Fruit fly (Drosophila melanogaster): ENCODE measurements around the gene CG34367.
A peak's percentile ranks its signal among the peaks of the same experiment; 100 is the strongest.

Gene CG34367

DNA sequence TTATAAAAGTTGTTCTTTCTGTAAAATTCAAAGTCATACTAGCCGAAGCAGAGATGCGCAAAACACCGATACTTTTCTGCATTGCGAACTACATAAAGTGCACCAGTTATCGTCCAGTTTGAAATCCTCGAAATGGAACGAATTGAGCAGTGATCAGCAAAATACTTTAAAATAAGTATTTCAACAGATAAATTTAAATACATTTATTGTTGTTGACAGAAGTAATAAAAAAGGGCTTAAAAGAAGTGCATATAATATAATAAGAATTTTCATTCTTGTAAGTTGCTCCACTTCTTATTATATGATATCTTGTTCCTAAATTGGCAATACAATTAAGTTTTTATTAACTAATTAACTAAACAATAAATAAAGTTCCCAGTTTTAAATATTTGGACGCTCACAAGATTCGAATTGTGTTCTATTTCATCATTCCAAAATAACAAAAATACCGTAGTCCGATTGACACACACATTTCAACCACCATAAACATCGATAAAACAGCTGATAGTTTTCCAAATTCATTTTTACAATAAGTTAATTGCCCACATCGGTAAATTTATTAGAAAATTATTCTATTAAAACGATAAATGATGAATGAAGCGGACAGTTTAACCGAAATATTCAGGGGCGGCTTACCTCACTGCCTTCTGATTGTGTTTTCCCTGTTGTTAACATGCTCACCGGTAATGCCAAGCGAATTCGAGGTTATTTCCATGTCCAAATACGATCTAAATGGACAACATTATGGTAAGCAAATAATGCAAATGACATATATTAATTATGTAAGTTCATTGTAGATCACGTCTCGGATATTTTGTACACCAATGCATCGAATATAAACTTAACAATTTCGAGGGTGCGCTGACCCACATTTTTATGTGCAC is 39.1 kb downstream of the CG34367 start, which contains the start of the genes Usp14 and CG4972 (continued):
- no peak for TF ChIP-seq caup (GFP tag; optimal IDR thresholded peaks at IDR 0.05; ENCODE audit: severe bottlenecking)
- 0 out of 2 replicates have a peak, but pooled peaks have one; percentile 9 for TF ChIP-seq CG42726 (GFP tag; IDR thresholded peaks at IDR 0.05; ENCODE audit: partially characterized antibody)
- no peak for TF ChIP-seq NK7.1 (GFP tag; optimal IDR thresholded peaks at IDR 0.05)
- no peak for TF ChIP-seq luna (GFP tag; optimal IDR thresholded peaks at IDR 0.05)
- TF ChIP-seq CG9727 (GFP tag; optimal IDR thresholded peaks at IDR 0.05): no peak
- peak; percentile 83 for TF ChIP-seq ssp (GFP tag; IDR thresholded peaks at IDR 0.05)
- TF ChIP-seq CG10274 (GFP tag; optimal IDR thresholded peaks at IDR 0.05): no peak
- no peak for TF ChIP-seq lbe (GFP tag; optimal IDR thresholded peaks at IDR 0.05)
- TF ChIP-seq chm (GFP tag; IDR thresholded peaks at IDR 0.05): no peak
- TF ChIP-seq CG12391 (tag; optimal IDR thresholded peaks at IDR 0.05): peak; percentile 38

DNA sequence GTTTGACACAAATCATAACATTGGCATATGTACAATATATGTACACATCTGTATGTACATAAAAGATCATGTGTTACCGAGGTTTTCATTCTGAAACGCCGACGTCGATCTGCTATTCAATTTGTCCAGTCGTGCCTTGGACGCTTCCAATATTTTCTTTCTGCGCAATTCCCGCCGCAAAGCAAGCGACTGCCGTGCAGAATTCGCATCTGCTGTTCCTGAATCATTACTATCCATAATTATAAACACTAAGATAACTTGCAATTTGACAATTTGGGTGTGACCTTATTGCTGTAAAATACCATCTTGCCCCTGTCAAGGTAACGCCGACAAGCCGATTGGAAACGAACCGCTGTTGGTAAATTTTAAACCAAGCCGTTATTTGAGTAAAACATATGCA is 41.9 kb downstream of the CG34367 start:
- TF ChIP-seq unc-4 (GFP tag; IDR thresholded peaks at IDR 0.05; ENCODE audit: partially characterized antibody): peak; percentile 38; the same call in 1 of the 2 replicates
- no peak for TF ChIP-seq CG10147 (GFP tag; optimal IDR thresholded peaks at IDR 0.05)
- TF ChIP-seq amos (GFP tag; IDR thresholded peaks at IDR 0.05; ENCODE audit: partially characterized antibody): peak; percentile 27; the same call in 1 of the 2 replicates
- TF ChIP-seq CG13296 (GFP tag; optimal IDR thresholded peaks at IDR 0.05): peak; percentile 2
- TF ChIP-seq Ets97D (GFP tag; optimal IDR thresholded peaks at IDR 0.05): peak; percentile 38
- TF ChIP-seq CG8290 (GFP tag; optimal IDR thresholded peaks at IDR 0.05): no peak
- peak in 1 of 2 experiments; percentile 4 for TF ChIP-seq CG8290 (tag; optimal IDR thresholded peaks at IDR 0.05)
- TF ChIP-seq tna (GFP tag; IDR thresholded peaks at IDR 0.05; ENCODE audit: partially characterized antibody): no peak
- no peak for TF ChIP-seq D19A (tag; optimal IDR thresholded peaks at IDR 0.05)
- peak; percentile 90 for TF ChIP-seq Myb (GFP tag; optimal IDR thresholded peaks at IDR 0.05)
- TF ChIP-seq E2f2 (GFP tag; IDR thresholded peaks at IDR 0.05): peak; percentile 31
- TF ChIP-seq phol (tag; optimal IDR thresholded peaks at IDR 0.05): peak; percentile 21
- peak; percentile 52 for TF ChIP-seq BEAF-32 (GFP tag; optimal IDR thresholded peaks at IDR 0.05)
- no peak for TF ChIP-seq CG17385 (GFP tag; optimal IDR thresholded peaks at IDR 0.05)
- TF ChIP-seq nmo (GFP tag; optimal IDR thresholded peaks at IDR 0.05): peak; percentile 9
- TF ChIP-seq CG6813 (GFP tag; optimal IDR thresholded peaks at IDR 0.05): no peak
- peak; percentile 28 for TF ChIP-seq Sin3A (optimal IDR thresholded peaks at IDR 0.05)
- 0 out of 3 replicates have a peak, but pooled peaks have one; percentile 36 for TF ChIP-seq CG6791 (GFP tag; IDR thresholded peaks at IDR 0.05; ENCODE audit: partially characterized antibody)
- TF ChIP-seq Elba2 (GFP tag; optimal IDR thresholded peaks at IDR 0.05): peak; percentile 27
- TF ChIP-seq CG30020 (tag; optimal IDR thresholded peaks at IDR 0.05): peak; percentile 97
- TF ChIP-seq CG14710 (tag; optimal IDR thresholded peaks at IDR 0.05): peak; percentile 23
- TF ChIP-seq YL-1 (GFP tag; optimal IDR thresholded peaks at IDR 0.05): peak; percentile 21
- TF ChIP-seq CG16815 (GFP tag; optimal IDR thresholded peaks at IDR 0.05): no peak
- TF ChIP-seq MBD-R2 (GFP tag; IDR thresholded peaks at IDR 0.05): peak; percentile 65
- peak; percentile 83 for TF ChIP-seq MESR4 (GFP tag; optimal IDR thresholded peaks at IDR 0.05)
- 0 out of 4 replicates have a peak, but pooled peaks have one; percentile 50 for TF ChIP-seq chinmo (GFP tag; IDR thresholded peaks at IDR 0.05; ENCODE audit: partially characterized antibody)
- peak; percentile 69 for TF ChIP-seq CG9797 (GFP tag; optimal IDR thresholded peaks at IDR 0.05)
- TF ChIP-seq CG2712 (tag; optimal IDR thresholded peaks at IDR 0.05): peak; percentile 7
- TF ChIP-seq hb (GFP tag; IDR thresholded peaks at IDR 0.05; ENCODE audit: partially characterized antibody): no peak
- peak in 1 of 2 experiments; percentile 60 for TF ChIP-seq crp (GFP tag; optimal IDR thresholded peaks at IDR 0.05)
- TF ChIP-seq Dll (GFP tag; IDR thresholded peaks at IDR 0.05; ENCODE audit: partially characterized antibody): peak; percentile 42; the same call in 1 of the 4 replicates
- peak; percentile 34 for TF ChIP-seq CG17802 (tag; optimal IDR thresholded peaks at IDR 0.05)
- TF ChIP-seq hbn (GFP tag; IDR thresholded peaks at IDR 0.05; ENCODE audit: partially characterized antibody): 0 out of 2 replicates have a peak, but pooled peaks have one; percentile 24
- peak; percentile 41 for TF ChIP-seq Dp (GFP tag; optimal IDR thresholded peaks at IDR 0.05)
- TF ChIP-seq stwl (tag; optimal IDR thresholded peaks at IDR 0.05): peak; percentile 63

Measured in whole organism, embryonic.